Worm (Caenorhabditis elegans) whole organism, young adult: ENCODE data around the gene skr-14.
A peak's percentile ranks its signal among the peaks of the same experiment; 100 is the strongest.

Experiments used
- B0336.3 ChIP-seq: fragments of 200-800 bp; sonication (Bioruptor generic); IDR thresholded peaks from 2 replicates; pipeline ENCODE4 v1.3.6; 2022; ENCODE audit warnings: missing genetic modification characterization, missing compliant biosample characterization
- C17E4.6 ChIP-seq: fragments of 200-800 bp; sonication (Bioruptor generic); IDR thresholded peaks from 2 replicates; pipeline ENCODE4 v1.3.6; 2022; ENCODE audit warnings: missing genetic modification reagents, missing genetic modification characterization, missing compliant biosample characterization
- D2030.7 ChIP-seq: fragments of 200-800 bp; sonication (Bioruptor generic); IDR thresholded peaks from 2 replicates; pipeline ENCODE4 v1.3.6; 2022; ENCODE audit warnings: missing genetic modification reagents, missing genetic modification characterization, missing compliant biosample characterization
- F10E7.11 ChIP-seq: sonication (generic microtip); optimal IDR thresholded peaks from 2 replicates; lab custom pipeline; 2017; ENCODE audit warnings: mild to moderate bottlenecking, missing genetic modification characterization, moderate library complexity, missing compliant biosample characterization
- F33H1.4 ChIP-seq: fragments of 200-800 bp; sonication (Bioruptor generic); IDR thresholded peaks from 2 replicates; pipeline ENCODE4 v1.3.6; 2022; ENCODE audit warnings: missing genetic modification reagents, missing genetic modification characterization, missing compliant biosample characterization
- K11D2.4 ChIP-seq: fragments of 200-800 bp; sonication (Bioruptor generic); IDR thresholded peaks from 2 replicates; pipeline ENCODE4 v1.3.6; 2022; ENCODE audit warnings: missing genetic modification reagents, missing genetic modification characterization, missing compliant biosample characterization
- Y53G8AR.9 ChIP-seq: fragments of 200-800 bp; sonication (Bioruptor generic); conservative IDR thresholded peaks from 2 replicates; pipeline ENCODE4 v1.3.6; 2022; ENCODE audit warnings: missing genetic modification reagents, missing genetic modification characterization, missing compliant biosample characterization
- Y95B8A.8 ChIP-seq: fragments of 200-800 bp; sonication (Bioruptor generic); IDR thresholded peaks from 2 replicates; pipeline ENCODE4 v1.3.6; 2022; ENCODE audit warnings: missing genetic modification reagents, missing genetic modification characterization, missing compliant biosample characterization
- akir-1 ChIP-seq: fragments of 200-800 bp; sonication (Bioruptor generic); optimal IDR thresholded peaks from 2 replicates; lab custom pipeline; 2018; ENCODE audit warnings: mild to moderate bottlenecking, missing genetic modification characterization, moderate library complexity, missing compliant biosample characterization
- aptf-3 ChIP-seq: fragments of 200-800 bp; sonication (Bioruptor generic); IDR thresholded peaks from 2 replicates; pipeline ENCODE4 v1.3.6; 2022; ENCODE audit warnings: missing genetic modification characterization, missing compliant biosample characterization
- atf-7 ChIP-seq: sonication (generic microtip); optimal IDR thresholded peaks from 2 replicates; lab custom pipeline; 2017; ENCODE audit warnings: mild to moderate bottlenecking, missing genetic modification characterization, missing compliant biosample characterization
- bed-1 ChIP-seq: fragments of 200-800 bp; sonication (Bioruptor generic); IDR thresholded peaks from 2 replicates; pipeline ENCODE4 v1.3.6; 2022; ENCODE audit warnings: missing genetic modification reagents, missing genetic modification characterization, missing compliant biosample characterization
- ccch-3 ChIP-seq: fragments of 200-800 bp; sonication (Bioruptor generic); optimal IDR thresholded peaks from 2 replicates; lab custom pipeline; 2018; ENCODE audit warnings: mild to moderate bottlenecking, missing genetic modification characterization, missing compliant biosample characterization
- cebp-2 ChIP-seq: fragments of 200-800 bp; sonication (Bioruptor generic); IDR thresholded peaks from 2 replicates; pipeline ENCODE4 v1.3.6; 2022; ENCODE audit warnings: missing genetic modification characterization, missing compliant biosample characterization
- ceh-79 ChIP-seq: sonication (generic microtip); optimal IDR thresholded peaks from 2 replicates; lab custom pipeline; 2017; ENCODE audit warnings: mild to moderate bottlenecking, missing genetic modification characterization, missing compliant biosample characterization
- ceh-91 ChIP-seq: fragments of 200-800 bp; sonication (Bioruptor generic); IDR thresholded peaks from 2 replicates; pipeline ENCODE4 v1.3.6; 2022; ENCODE audit warnings: missing genetic modification reagents, missing genetic modification characterization, missing compliant biosample characterization
- chd-7 ChIP-seq: sonication (generic microtip); optimal IDR thresholded peaks from 2 replicates; lab custom pipeline; 2016; ENCODE audit warnings: mild to moderate bottlenecking, missing genetic modification characterization, moderate library complexity, missing compliant biosample characterization
- dpff-1 ChIP-seq: sonication (generic microtip); optimal IDR thresholded peaks from 2 replicates; lab custom pipeline; 2017; ENCODE audit warnings: mild to moderate bottlenecking, missing genetic modification characterization, missing compliant biosample characterization
- efl-1 ChIP-seq: fragments of 150-350 bp; optimal IDR thresholded peaks from 2 replicates; lab custom pipeline; 2014; ENCODE audit warnings: missing biosample characterization, missing genetic modification reagents, missing genetic modification characterization
- egl-44 ChIP-seq: fragments of 200-800 bp; sonication (Bioruptor generic); IDR thresholded peaks from 2 replicates; pipeline ENCODE4 v1.3.6; 2022; ENCODE audit warnings: missing genetic modification reagents, missing genetic modification characterization, missing compliant biosample characterization
- hlh-12 ChIP-seq: sonication (generic microtip); optimal IDR thresholded peaks from 2 replicates; lab custom pipeline; 2016; ENCODE audit warnings: missing genetic modification characterization, missing compliant biosample characterization
- hrde-1 ChIP-seq: sonication (generic microtip); optimal IDR thresholded peaks from 2 replicates; lab custom pipeline; 2016; ENCODE audit warnings: missing genetic modification characterization, mild to moderate bottlenecking, missing compliant biosample characterization, moderate library complexity, missing genotype, missing genetic modification reagents, borderline replicate concordance
- hsf-1 ChIP-seq: fragments of 200-800 bp; sonication (Bioruptor generic); IDR thresholded peaks from 2 replicates; pipeline ENCODE4 v1.3.6; 2022; ENCODE audit warnings: missing genetic modification reagents, missing genetic modification characterization, missing compliant biosample characterization
- lin-26 ChIP-seq: fragments of 200-800 bp; sonication (Bioruptor generic); IDR thresholded peaks from 2 replicates; pipeline ENCODE4 v1.3.6; 2022; ENCODE audit warnings: missing genetic modification reagents, missing genetic modification characterization, missing compliant biosample characterization
- lir-1 ChIP-seq: fragments of 200-800 bp; sonication (Bioruptor generic); conservative IDR thresholded peaks from 2 replicates; pipeline ENCODE4 v1.3.6; 2022; ENCODE audit warnings: missing genetic modification reagents, missing genetic modification characterization, missing compliant biosample characterization
- madf-6 ChIP-seq: fragments of 200-800 bp; sonication (Bioruptor generic); IDR thresholded peaks from 2 replicates; pipeline ENCODE4 v1.3.6; 2022; ENCODE audit warnings: missing genetic modification reagents, missing genetic modification characterization, missing compliant biosample characterization
- pbrm-1 ChIP-seq: fragments of 200-800 bp; sonication (Bioruptor generic); IDR thresholded peaks from 2 replicates; pipeline ENCODE4 v1.3.6; 2022; ENCODE audit warnings: missing genetic modification reagents, missing genetic modification characterization, missing compliant biosample characterization
- rcor-1 ChIP-seq: fragments of 200-800 bp; sonication (Bioruptor generic); IDR thresholded peaks from 2 replicates; pipeline ENCODE4 v1.3.6; 2022; ENCODE audit warnings: missing genetic modification reagents, missing genetic modification characterization, missing compliant biosample characterization
- rec-8 ChIP-seq, 2 experiments: sonication (generic microtip); optimal IDR thresholded peaks; 2 replicates each; lab custom pipeline; 2016; ENCODE audit warnings: mild to moderate bottlenecking in 2 of 2, missing genetic modification characterization in 2 of 2, missing genetic modification reagents in 2 of 2, missing genotype in 2 of 2, missing biosample characterization in 1 of 2, missing compliant biosample characterization in 1 of 2, moderate library complexity in 1 of 2
- repo-1 ChIP-seq: sonication (generic microtip); optimal IDR thresholded peaks from 2 replicates; lab custom pipeline; 2017; ENCODE audit warnings: mild to moderate bottlenecking, missing genetic modification characterization, missing compliant biosample characterization
- rpc-1 ChIP-seq, 2 experiments: fragments of 150-350 bp in 1 of 2; sonication (generic microtip) in 1 of 2; optimal IDR thresholded peaks; 2 replicates each; lab custom pipeline; 2014 to 2018; ENCODE audit warnings: missing biosample characterization in 1 of 2, missing genetic modification characterization in 1 of 2, missing genetic modification reagents in 1 of 2, missing genotype in 1 of 2
- sdz-38 ChIP-seq: sonication (generic microtip); optimal IDR thresholded peaks from 2 replicates; lab custom pipeline; 2016; ENCODE audit warnings: missing genotype, missing genetic modification characterization, missing compliant biosample characterization
- snpc-1.1 ChIP-seq: sonication (generic microtip); optimal IDR thresholded peaks from 2 replicates; lab custom pipeline; 2017; ENCODE audit warnings: missing genetic modification characterization, mild to moderate bottlenecking, missing compliant biosample characterization, antibody characterized with exemption, moderate library complexity, missing genotype, missing genetic modification reagents; ENCODE audit not compliant: insufficient read depth
- snpc-1.3 ChIP-seq: sonication (generic microtip); optimal IDR thresholded peaks from 2 replicates; lab custom pipeline; 2017; ENCODE audit warnings: missing genetic modification characterization, mild to moderate bottlenecking, missing compliant biosample characterization, antibody characterized with exemption, moderate library complexity, missing genotype, missing genetic modification reagents; ENCODE audit not compliant: insufficient read depth
- sptf-2 ChIP-seq: fragments of 200-800 bp; sonication (Bioruptor generic); optimal IDR thresholded peaks from 2 replicates; lab custom pipeline; 2018; ENCODE audit warnings: mild to moderate bottlenecking, missing genetic modification characterization, missing compliant biosample characterization
- tbx-9 ChIP-seq: sonication (generic microtip); optimal IDR thresholded peaks from 2 replicates; lab custom pipeline; 2016; ENCODE audit warnings: borderline replicate concordance, missing genetic modification characterization, inconsistent platforms, missing compliant biosample characterization
- unc-130 ChIP-seq: sonication (generic microtip); optimal IDR thresholded peaks from 2 replicates; lab custom pipeline; 2016; ENCODE audit warnings: missing genetic modification reagents, missing genetic modification characterization, missing compliant biosample characterization
- unc-62 ChIP-seq: fragments of 150-350 bp; optimal IDR thresholded peaks from 2 replicates; lab custom pipeline; 2014; ENCODE audit warnings: missing biosample characterization, missing genetic modification reagents, missing genetic modification characterization
- zfh-2 ChIP-seq: fragments of 200-800 bp; sonication (Bioruptor generic); conservative IDR thresholded peaks from 2 replicates; pipeline ENCODE4 v1.3.6; 2022; ENCODE audit warnings: missing genetic modification reagents, missing genetic modification characterization, missing compliant biosample characterization
- ztf-18 ChIP-seq: sonication (generic microtip); optimal IDR thresholded peaks from 2 replicates; lab custom pipeline; 2016; ENCODE audit warnings: missing genotype, mild to moderate bottlenecking, missing genetic modification characterization, missing compliant biosample characterization
- ztf-22 ChIP-seq: fragments of 200-800 bp; sonication (Bioruptor generic); optimal IDR thresholded peaks from 2 replicates; lab custom pipeline; 2018; ENCODE audit warnings: mild to moderate bottlenecking, missing genetic modification characterization, moderate library complexity, missing compliant biosample characterization
- ztf-26 ChIP-seq: sonication (generic microtip); optimal IDR thresholded peaks from 2 replicates; lab custom pipeline; 2017; ENCODE audit warnings: missing genetic modification characterization, missing compliant biosample characterization
- ztf-6 ChIP-seq: fragments of 200-800 bp; sonication (Bioruptor generic); IDR thresholded peaks from 2 replicates; pipeline ENCODE4 v1.3.6; 2022; ENCODE audit warnings: missing genetic modification reagents, missing genetic modification characterization, missing compliant biosample characterization

skr-14 gene

ce11 chrV:4382298-4382697 is 39.1 kb downstream of the skr-14 start, which contains the start of gene F13A2.1:
F13A2.1 (minus strand) TSS chrV:4382398.
- no peak for TF ChIP-seq ceh-91 (GFP tag; lab: Robert Waterston, UW)
- TF ChIP-seq chd-7, result no peak
- TF ChIP-seq, all 124 proteins: peak for 0

DNA sequence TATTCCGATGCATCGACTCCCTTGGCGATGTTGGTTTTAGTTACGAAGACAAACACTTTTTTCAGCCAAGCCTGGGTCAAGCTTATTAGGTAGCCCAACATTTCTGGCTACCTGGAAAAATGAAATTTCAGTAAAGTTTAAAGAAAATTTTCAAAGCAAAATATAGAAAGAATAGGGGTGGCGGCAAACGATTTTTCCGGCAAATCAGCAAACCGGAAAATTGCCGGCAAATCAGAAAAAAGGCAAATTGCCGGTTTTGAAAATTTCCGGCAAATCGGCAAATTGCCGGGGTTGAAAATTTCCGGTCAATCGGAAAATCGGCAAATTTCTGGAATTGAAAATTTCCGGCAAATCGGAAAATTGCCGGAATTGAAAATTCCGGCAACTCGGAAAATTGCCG is 43.8 kb downstream of the skr-14 start, which contains the start of gene F32D1.8:
Gene F32D1.8 (minus strand): TSS at position 101 of the 400 bp plus-strand sequence.
- TF ChIP-seq B0336.3 (GFP tag; lab: Robert Waterston, UW) (no peak), snpc-1.1 (tag; lab: Kevin White, UChicago) (no peak), D2030.7 (no peak), ceh-79 (no peak), K11D2.4 (GFP tag; lab: Robert Waterston, UW) (no peak), ztf-6 (GFP tag; lab: Robert Waterston, UW) (no peak), unc-62 (GFP tag; lab: Kevin White, UChicago) (no peak), ztf-18 (no peak), hrde-1 (tag; lab: Kevin White, UChicago) (no peak), repo-1 (no peak), akir-1 (GFP tag; lab: Kevin White, UChicago) (no peak), tbx-9 (tag; lab: Kevin White, UChicago) (no peak), Y53G8AR.9 (no peak)
- TF ChIP-seq, all 124 proteins: peak for 0

DNA sequence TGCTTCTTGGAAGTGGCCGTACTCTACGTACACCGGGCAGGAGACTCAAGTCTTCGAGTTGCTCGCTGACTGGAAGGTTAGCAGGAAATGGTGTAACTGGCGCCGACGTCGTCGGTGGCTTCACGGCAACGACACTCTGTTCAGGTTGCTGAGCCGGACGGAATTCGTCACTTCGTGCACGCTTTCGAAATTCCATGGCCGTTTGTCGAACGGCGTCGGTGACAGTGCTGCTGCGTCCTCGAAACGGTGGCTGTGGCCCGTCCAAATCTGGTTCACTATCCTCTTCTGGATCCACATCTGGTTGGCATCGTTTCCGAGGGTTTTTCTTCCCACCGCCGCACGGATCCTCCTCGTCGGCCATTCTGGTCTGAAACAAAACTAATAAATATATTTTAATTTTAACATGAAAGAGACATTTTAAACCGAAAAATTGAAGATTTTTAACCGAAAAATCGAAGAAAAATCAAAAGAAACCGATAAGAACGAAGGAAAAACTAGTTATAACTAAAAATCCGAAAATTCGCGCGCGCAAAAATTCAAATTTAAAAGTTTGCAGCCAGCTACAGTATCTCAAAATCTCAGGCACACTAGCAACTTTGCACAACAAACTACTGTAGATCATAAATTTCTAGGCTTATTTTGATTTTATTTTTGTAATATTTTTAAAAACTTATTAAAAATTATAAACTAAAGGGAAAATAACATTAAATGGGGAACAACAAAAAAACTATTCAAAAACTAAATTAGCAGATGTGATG is 45.4 kb downstream of the skr-14 start, which contains the start of gene F32D1.7:
Gene F32D1.7 (minus strand): TSS at position 367 of the 758 bp plus-strand sequence.
- peak; percentile 59; the same call in 1 of the 2 replicates for TF ChIP-seq hsf-1 (GFP tag; lab: Robert Waterston, UW)
- no peak for TF ChIP-seq aptf-3 (GFP tag; lab: Robert Waterston, UW)
- TF ChIP-seq unc-62 (GFP tag; lab: Kevin White, UChicago), result no peak
- peak; percentile 69 for TF ChIP-seq zfh-2 (GFP tag; lab: Robert Waterston, UW)
- TF ChIP-seq snpc-1.1 (tag; lab: Kevin White, UChicago), result peak; percentile 61
- TF ChIP-seq Y95B8A.8 (GFP tag; lab: Robert Waterston, UW), result 0 out of 2 replicates have a peak, but pooled peaks have one; percentile 49
- no peak for TF ChIP-seq repo-1
- TF ChIP-seq madf-6 (GFP tag; lab: Robert Waterston, UW), result peak; percentile 99
- no peak for TF ChIP-seq ccch-3 (GFP tag; lab: Kevin White, UChicago)
- TF ChIP-seq lin-26 (GFP tag; lab: Robert Waterston, UW), result no peak
- TF ChIP-seq sdz-38 (tag; lab: Kevin White, UChicago), result no peak
- peak; percentile 95 for TF ChIP-seq efl-1 (GFP tag; lab: Kevin White, UChicago)
- no peak for TF ChIP-seq dpff-1
- TF ChIP-seq sptf-2 (GFP tag; lab: Kevin White, UChicago), result no peak
- TF ChIP-seq C17E4.6, result no peak
- TF ChIP-seq rec-8 (tag; optimal IDR thresholded peaks at IDR 0.05; lab: Kevin White, UChicago), result no peak
- TF ChIP-seq ztf-22 (GFP tag; lab: Kevin White, UChicago), result no peak
- peak; percentile 36 for TF ChIP-seq snpc-1.3 (tag; lab: Kevin White, UChicago)
- TF ChIP-seq F33H1.4, result peak; percentile 78
- TF ChIP-seq lir-1, result no peak; the same call in 1 of the 2 replicates
- no peak for TF ChIP-seq ztf-26 (tag; lab: Kevin White, UChicago)
- no peak for TF ChIP-seq atf-7 (tag; lab: Kevin White, UChicago)
- TF ChIP-seq ztf-18, result no peak
- TF ChIP-seq rpc-1 (optimal IDR thresholded peaks at IDR 0.05; lab: Kevin White, UChicago), result no peak
- TF ChIP-seq rpc-1 (tag; optimal IDR thresholded peaks at IDR 0.05; lab: Kevin White, UChicago), result no peak
- no peak for TF ChIP-seq bed-1
- no peak for TF ChIP-seq F10E7.11 (tag; lab: Kevin White, UChicago)
- no peak for TF ChIP-seq hlh-12 (tag; lab: Kevin White, UChicago)
- peak; percentile 66 for TF ChIP-seq rcor-1
- TF ChIP-seq pbrm-1 (GFP tag; lab: Robert Waterston, UW), result no peak
- peak; percentile 38 for TF ChIP-seq unc-130 (GFP tag; lab: Kevin White, UChicago)
- TF ChIP-seq cebp-2 (GFP tag; lab: Robert Waterston, UW), result no peak
- TF ChIP-seq ceh-91 (GFP tag; lab: Robert Waterston, UW), result peak; percentile 91
- TF ChIP-seq egl-44, result no peak
